Worm (Caenorhabditis elegans): ENCODE data around the gene mex-5.

mex-5 gene

DNA sequence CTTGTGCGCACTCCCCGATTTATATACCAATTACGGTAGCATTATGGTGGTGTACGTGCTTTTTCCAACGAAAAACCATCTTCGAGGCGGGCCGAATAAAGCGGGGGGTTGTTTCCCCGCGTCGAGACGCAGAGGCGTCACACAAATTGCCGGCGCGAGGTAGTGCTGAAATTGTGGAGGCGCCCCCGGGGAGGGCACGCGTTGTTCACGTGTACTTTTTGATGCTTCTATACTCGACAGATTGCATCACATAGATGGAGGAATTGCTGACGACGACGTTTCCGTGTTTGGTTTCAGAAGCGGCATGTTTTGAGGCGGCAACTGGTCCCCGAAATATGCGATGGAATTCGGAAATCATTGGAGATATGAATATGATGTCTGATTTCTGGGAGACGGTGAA lies 41.7 kb downstream of the mex-5 start (continued):
- TF ChIP-seq ceh-27 (GFP tag; optimal IDR thresholded peaks at IDR 0.05) (peak; percentile 84), F57C9.4 (tag; optimal IDR thresholded peaks at IDR 0.05) (no peak), pbrm-1 (GFP tag; IDR thresholded peaks at IDR 0.05) (peak; percentile 49; the same call in 1 of the 2 replicates), ceh-40 (GFP tag; IDR thresholded peaks at IDR 0.05) (no peak), repo-1 (tag; optimal IDR thresholded peaks at IDR 0.05) (peak; percentile 51), egl-44 (GFP tag; IDR thresholded peaks at IDR 0.05) (peak; percentile 58), ztf-3 (GFP tag; optimal IDR thresholded peaks at IDR 0.05) (peak; percentile 39), hmg-1.2 (GFP tag; IDR thresholded peaks at IDR 0.05) (peak; percentile 89), C17E4.6 (GFP tag; IDR thresholded peaks at IDR 0.05) (peak; percentile 65; the same call in 1 of the 2 replicates), mcd-1 (GFP tag; IDR thresholded peaks at IDR 0.05) (peak; percentile 77), lin-26 (GFP tag; IDR thresholded peaks at IDR 0.05) (0 out of 2 replicates have a peak, but pooled peaks have one; percentile 43), cebp-2 (GFP tag; IDR thresholded peaks at IDR 0.05) (0 out of 2 replicates have a peak, but pooled peaks have one; percentile 6), ztf-18 (tag; optimal IDR thresholded peaks at IDR 0.05) (peak; percentile 58), tbp1 (GFP tag; optimal IDR thresholded peaks at IDR 0.05) (peak; percentile 57), lir-1 (GFP tag; conservative IDR thresholded peaks at IDR 0.05) (peak; percentile 44; the same call in 1 of the 2 replicates), unc-62 (GFP tag; optimal IDR thresholded peaks at IDR 0.05) (no peak), ztf-26 (tag; optimal IDR thresholded peaks at IDR 0.05) (peak; percentile 89), bed-1 (GFP tag; IDR thresholded peaks at IDR 0.05) (0 out of 2 replicates have a peak, but pooled peaks have one; percentile 76), rcor-1 (GFP tag; IDR thresholded peaks at IDR 0.05) (peak; percentile 49), nfya-1 (tag; optimal IDR thresholded peaks at IDR 0.05; ENCODE audit: borderline replicate concordance, insufficient read depth) (no peak), madf-10 (tag; optimal IDR thresholded peaks at IDR 0.05) (peak; percentile 33), let-526 (GFP tag; IDR thresholded peaks at IDR 0.05) (no peak), B0336.3 (GFP tag; IDR thresholded peaks at IDR 0.05) (peak; percentile 75), C06A6.2 (GFP tag; conservative IDR thresholded peaks at IDR 0.05) (peak; percentile 77; the same call in 1 of the 2 replicates), nhr-80 (tag; optimal IDR thresholded peaks at IDR 0.05) (peak; percentile 57), T26A5.8 (tag; optimal IDR thresholded peaks at IDR 0.05) (no peak), lin-35 (GFP tag; optimal IDR thresholded peaks at IDR 0.05) (peak in 1 of 3 experiments; percentile 37), ama-1 (optimal IDR thresholded peaks at IDR 0.05) (no peak), ama-1 (GFP tag; optimal IDR thresholded peaks at IDR 0.05) (no peak), F33H1.4 (GFP tag; IDR thresholded peaks at IDR 0.05) (no peak), nfya-2 (GFP tag; IDR thresholded peaks at IDR 0.05) (no peak), zim-3 (tag; optimal IDR thresholded peaks at IDR 0.05) (no peak), F49E8.2 (tag; optimal IDR thresholded peaks at IDR 0.05; ENCODE audit: insufficient read depth) (no peak), ceh-100 (GFP tag; IDR thresholded peaks at IDR 0.05) (no peak), dox-1 (GFP tag; IDR thresholded peaks at IDR 0.05) (peak; percentile 62; the same call in 1 of the 2 replicates), zfh-2 (GFP tag; conservative IDR thresholded peaks at IDR 0.05) (peak; percentile 97), akir-1 (GFP tag; optimal IDR thresholded peaks at IDR 0.05) (no peak), nhr-27 (tag; optimal IDR thresholded peaks at IDR 0.05) (no peak), K12H6.12 (tag; optimal IDR thresholded peaks at IDR 0.05) (peak; percentile 82), egrh-3 (GFP tag; IDR thresholded peaks at IDR 0.05) (0 out of 2 replicates have a peak, but pooled peaks have one; percentile 27), tlf-1 (GFP tag; optimal IDR thresholded peaks at IDR 0.05) (no peak), attf-5 (GFP tag; optimal IDR thresholded peaks at IDR 0.05) (peak; percentile 64), aptf-2 (GFP tag; conservative IDR thresholded peaks at IDR 0.05) (no peak), ceh-58 (GFP tag; IDR thresholded peaks at IDR 0.05) (no peak), ztf-22 (GFP tag; optimal IDR thresholded peaks at IDR 0.05) (peak; percentile 62), attf-3 (GFP tag; conservative IDR thresholded peaks at IDR 0.05) (no peak), ztf-6 (GFP tag; IDR thresholded peaks at IDR 0.05) (0 out of 2 replicates have a peak, but pooled peaks have one; percentile 74), lsl-1 (GFP tag; optimal IDR thresholded peaks at IDR 0.05) (no peak), fkh-3 (tag; optimal IDR thresholded peaks at IDR 0.05) (no peak)
